Fruit fly (Drosophila melanogaster): ENCODE results near the gene CG17734.

The CG17734 gene

DNA sequence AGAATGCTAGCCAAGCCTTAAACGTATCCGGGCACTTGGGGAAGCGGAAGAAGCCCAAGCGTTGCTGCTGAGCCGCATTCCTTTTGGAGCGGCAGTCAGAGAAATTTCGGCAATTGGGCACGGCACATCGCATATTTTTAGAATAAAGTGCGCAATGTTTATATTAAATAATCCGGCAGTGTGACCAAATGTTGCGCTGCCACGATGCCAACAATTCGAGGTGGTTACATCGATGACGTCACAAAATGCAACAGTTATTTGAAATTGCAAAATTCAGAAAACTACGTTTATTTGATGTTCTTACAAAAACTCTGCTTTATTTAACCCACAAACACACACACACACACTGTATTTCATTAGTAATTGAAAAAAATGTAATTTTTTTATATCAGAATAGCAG, 23.9 kb downstream of the CG17734 start, which contains the start of gene CG6689 (continued):
- TF ChIP-seq sd (tag; optimal IDR thresholded peaks at IDR 0.05) (peak; percentile 68), scrt (GFP tag; optimal IDR thresholded peaks at IDR 0.05) (peak; percentile 21), CG34376 (GFP tag; optimal IDR thresholded peaks at IDR 0.05) (peak; percentile 49), Hr39 (optimal IDR thresholded peaks at IDR 0.05) (no peak), Dbx (GFP tag; IDR thresholded peaks at IDR 0.05) (0 out of 3 replicates have a peak, but pooled peaks have one; percentile 18), CG8765 (GFP tag; IDR thresholded peaks at IDR 0.05) (no peak), Trl (optimal IDR thresholded peaks at IDR 0.05) (no peak), Trl (GFP tag; optimal IDR thresholded peaks at IDR 0.05) (no peak), Awh (GFP tag; IDR thresholded peaks at IDR 0.05) (no peak), CG2129 (GFP tag; IDR thresholded peaks at IDR 0.05; ENCODE audit: partially characterized antibody) (no peak), Dad (GFP tag; optimal IDR thresholded peaks at IDR 0.05) (no peak), CG17829 (tag; optimal IDR thresholded peaks at IDR 0.05) (no peak), nom (GFP tag; optimal IDR thresholded peaks at IDR 0.05) (peak; percentile 3), CG4617 (GFP tag; optimal IDR thresholded peaks at IDR 0.05; ENCODE audit: borderline replicate concordance) (peak; percentile 82), pnt (GFP tag; optimal IDR thresholded peaks at IDR 0.05) (no peak), Camta (GFP tag; optimal IDR thresholded peaks at IDR 0.05) (no peak), CG8388 (GFP tag; optimal IDR thresholded peaks at IDR 0.05) (peak; percentile 24), E2f2 (GFP tag; IDR thresholded peaks at IDR 0.05) (peak; percentile 77), usp (GFP tag; optimal IDR thresholded peaks at IDR 0.05) (no peak), CG11247 (GFP tag; IDR thresholded peaks at IDR 0.05) (no peak), sens (GFP tag) (peak; percentile 83), D19A (tag; optimal IDR thresholded peaks at IDR 0.05) (peak; percentile 3), CG8359 (GFP tag; optimal IDR thresholded peaks at IDR 0.05; ENCODE audit: borderline replicate concordance) (no peak), oc (tag; optimal IDR thresholded peaks at IDR 0.05) (peak; percentile 63), zfh1 (GFP tag; IDR thresholded peaks at IDR 0.05) (no peak), CG13894 (tag; optimal IDR thresholded peaks at IDR 0.05) (no peak), ro (GFP tag; IDR thresholded peaks at IDR 0.05) (no peak), CG15514 (GFP tag; optimal IDR thresholded peaks at IDR 0.05) (peak; percentile 33), CG6689 (GFP tag; IDR thresholded peaks at IDR 0.05) (peak; percentile 100), CG10979 (tag; optimal IDR thresholded peaks at IDR 0.05) (no peak), Pdp1 (GFP tag; optimal IDR thresholded peaks at IDR 0.05) (peak in 1 of 2 experiments; percentile 98), C15 (GFP tag; IDR thresholded peaks at IDR 0.05) (no peak), CG13424 (tag; optimal IDR thresholded peaks at IDR 0.05) (peak; percentile 22), sqz (GFP tag; optimal IDR thresholded peaks at IDR 0.05) (no peak), CG8478 (optimal IDR thresholded peaks at IDR 0.05) (no peak), knrl (GFP tag; IDR thresholded peaks at IDR 0.05; ENCODE audit: partially characterized antibody) (0 out of 3 replicates have a peak, but pooled peaks have one; percentile 7), CG1529 (GFP tag; optimal IDR thresholded peaks at IDR 0.05) (no peak), gfzf (GFP tag; optimal IDR thresholded peaks at IDR 0.05) (peak; percentile 66), vvl (GFP tag; IDR thresholded peaks at IDR 0.05) (peak; percentile 78), CG11398 (GFP tag; optimal IDR thresholded peaks at IDR 0.05) (no peak), CG31224 (GFP tag; IDR thresholded peaks at IDR 0.05) (no peak), HmgZ (tag; optimal IDR thresholded peaks at IDR 0.05) (peak; percentile 64), CG7987 (GFP tag; optimal IDR thresholded peaks at IDR 0.05) (peak; percentile 31), CG16815 (GFP tag; optimal IDR thresholded peaks at IDR 0.05) (no peak), CG42726 (GFP tag; IDR thresholded peaks at IDR 0.05; ENCODE audit: partially characterized antibody) (no peak), tgo (GFP tag; IDR thresholded peaks at IDR 0.05) (no peak), CG12769 (tag; optimal IDR thresholded peaks at IDR 0.05) (peak; percentile 1), jumu (GFP tag; optimal IDR thresholded peaks at IDR 0.05) (peak; percentile 23), CG13624 (GFP tag; optimal IDR thresholded peaks at IDR 0.05) (peak; percentile 77), Sry-δ (GFP tag; optimal IDR thresholded peaks at IDR 0.05) (peak; percentile 31), Hr51 (GFP tag; optimal IDR thresholded peaks at IDR 0.05) (no peak), Chrac-16 (GFP tag; optimal IDR thresholded peaks at IDR 0.05) (no peak)
